Fruit fly (Drosophila melanogaster): ENCODE measurements around the gene beat-IV.

DNA sequence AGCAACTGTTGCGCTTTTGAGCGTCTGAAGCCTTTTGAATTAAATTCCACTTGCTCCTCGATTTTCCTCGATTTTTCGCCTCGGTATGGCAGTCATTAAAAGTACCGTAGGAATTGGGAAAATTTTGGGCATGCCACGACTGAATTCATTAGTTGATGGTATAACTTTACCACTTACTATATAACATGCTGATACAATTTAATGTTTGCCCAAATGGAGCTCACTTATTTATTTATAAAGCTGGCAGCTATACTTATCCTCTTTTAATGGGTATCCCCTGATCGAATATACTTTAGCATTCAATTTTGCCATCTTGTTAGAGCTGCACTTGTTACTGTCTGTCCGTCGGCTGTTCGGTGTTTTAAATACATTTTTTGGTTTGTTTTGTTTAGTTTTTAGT, 29.8 kb upstream of the beat-IV start:
- TF ChIP-seq CG6854 (GFP tag; optimal IDR thresholded peaks at IDR 0.05) (no peak), CG32006 (GFP tag; optimal IDR thresholded peaks at IDR 0.05) (peak; percentile 69), OdsH (GFP tag; optimal IDR thresholded peaks at IDR 0.05) (peak; percentile 22), Hr4 (GFP tag; optimal IDR thresholded peaks at IDR 0.05) (peak; percentile 73), CG11294 (GFP tag; IDR thresholded peaks at IDR 0.05) (0 out of 2 replicates have a peak, but pooled peaks have one; percentile 23), Blimp-1 (GFP tag; optimal IDR thresholded peaks at IDR 0.05) (no peak), Eip93F (GFP tag; optimal IDR thresholded peaks at IDR 0.05) (no peak), CG3919 (GFP tag; optimal IDR thresholded peaks at IDR 0.05) (no peak), CG6163 (GFP tag; IDR thresholded peaks at IDR 0.05) (no peak)

Measured in whole organism, prepupa.